Fruit fly (Drosophila melanogaster): ENCODE data around the gene CG12984.

CG12984 gene

dm6 chr3L:21037404-21037803 is 45.9 kb downstream of the CG12984 start (continued):
- no peak for TF ChIP-seq ac (GFP tag; optimal IDR thresholded peaks at IDR 0.05)
- peak; percentile 15 for TF ChIP-seq MESR4 (GFP tag; optimal IDR thresholded peaks at IDR 0.05)
- TF ChIP-seq rib (GFP tag; IDR thresholded peaks at IDR 0.05), result no peak
- TF ChIP-seq pzg (GFP tag; optimal IDR thresholded peaks at IDR 0.05), result no peak
- peak; percentile 53 for TF ChIP-seq CG2875 (GFP tag; optimal IDR thresholded peaks at IDR 0.05)
- TF ChIP-seq gfzf (GFP tag; optimal IDR thresholded peaks at IDR 0.05), result no peak
- TF ChIP-seq CG8089 (GFP tag; optimal IDR thresholded peaks at IDR 0.05), result peak; percentile 47
- peak; percentile 60 for TF ChIP-seq odd (GFP tag; optimal IDR thresholded peaks at IDR 0.05)
- 0 out of 2 replicates have a peak, but pooled peaks have one; percentile 42 for TF ChIP-seq sim (GFP tag; IDR thresholded peaks at IDR 0.05)
- peak; percentile 64; the same call in 1 of the 2 replicates for TF ChIP-seq CG5953 (GFP tag; IDR thresholded peaks at IDR 0.05)
- TF ChIP-seq Six4 (GFP tag; optimal IDR thresholded peaks at IDR 0.05), result peak; percentile 54
- TF ChIP-seq tll (GFP tag; optimal IDR thresholded peaks at IDR 0.05), result no peak
- TF ChIP-seq ftz-f1 (GFP tag; optimal IDR thresholded peaks at IDR 0.05), result no peak
- peak; percentile 52 for TF ChIP-seq tx (GFP tag; optimal IDR thresholded peaks at IDR 0.05)
- peak; percentile 88 for TF ChIP-seq CG8924 (tag; optimal IDR thresholded peaks at IDR 0.05)
- peak; percentile 76; the same call in 2 of the 3 replicates for TF ChIP-seq otp (GFP tag; IDR thresholded peaks at IDR 0.05)
- TF ChIP-seq corto (GFP tag; optimal IDR thresholded peaks at IDR 0.05), result no peak
- TF ChIP-seq CG13123 (GFP tag; optimal IDR thresholded peaks at IDR 0.05), result peak; percentile 50
- TF ChIP-seq Aef1 (GFP tag; IDR thresholded peaks at IDR 0.05), result peak; percentile 68
- peak; percentile 49; the same call in 1 of the 2 replicates for TF ChIP-seq MBD-R2 (GFP tag; IDR thresholded peaks at IDR 0.05)
- TF ChIP-seq NC2β (GFP tag; optimal IDR thresholded peaks at IDR 0.05), result no peak
- TF ChIP-seq ken (GFP tag; IDR thresholded peaks at IDR 0.05), result no peak
- TF ChIP-seq CG4617 (GFP tag; optimal IDR thresholded peaks at IDR 0.05; ENCODE audit: borderline replicate concordance), result peak; percentile 38
- TF ChIP-seq tna (GFP tag; IDR thresholded peaks at IDR 0.05; ENCODE audit: partially characterized antibody), result no peak
- TF ChIP-seq CG14441 (GFP tag; IDR thresholded peaks at IDR 0.05), result peak; percentile 63
- TF ChIP-seq CG10979 (tag; optimal IDR thresholded peaks at IDR 0.05), result peak; percentile 84
- TF ChIP-seq CG2712 (tag; optimal IDR thresholded peaks at IDR 0.05), result peak; percentile 88
- TF ChIP-seq CG18476 (GFP tag; optimal IDR thresholded peaks at IDR 0.05), result peak; percentile 58
- TF ChIP-seq CG13894 (tag; optimal IDR thresholded peaks at IDR 0.05), result peak; percentile 54
- TF ChIP-seq seq (GFP tag; IDR thresholded peaks at IDR 0.05), result peak; percentile 74; the same call in 1 of the 2 replicates
- TF ChIP-seq CG17802 (tag; optimal IDR thresholded peaks at IDR 0.05), result peak; percentile 52
- no peak for TF ChIP-seq gcm2 (GFP tag; optimal IDR thresholded peaks at IDR 0.05)
- TF ChIP-seq Ptx1 (GFP tag; IDR thresholded peaks at IDR 0.05), result peak; percentile 71
- no peak for TF ChIP-seq Hey (tag; optimal IDR thresholded peaks at IDR 0.05)
- peak; percentile 0 for TF ChIP-seq emc (GFP tag; optimal IDR thresholded peaks at IDR 0.05)
- TF ChIP-seq B-H1 (GFP tag; IDR thresholded peaks at IDR 0.05), result peak; percentile 47; the same call in 2 of the 3 replicates
- TF ChIP-seq NC2α (GFP tag; optimal IDR thresholded peaks at IDR 0.05), result no peak
- peak; percentile 51 for TF ChIP-seq CG4854 (GFP tag; optimal IDR thresholded peaks at IDR 0.05)
- TF ChIP-seq CkIIα-i1 (GFP tag; IDR thresholded peaks at IDR 0.05), result no peak
- TF ChIP-seq Lhr (GFP tag; optimal IDR thresholded peaks at IDR 0.05), result peak; percentile 47
- TF ChIP-seq ewg (GFP tag; optimal IDR thresholded peaks at IDR 0.05), result peak; percentile 58
- peak; percentile 46 for TF ChIP-seq CG10274 (GFP tag; optimal IDR thresholded peaks at IDR 0.05)
- TF ChIP-seq CG6272 (GFP tag; IDR thresholded peaks at IDR 0.05), result peak; percentile 37; the same call in 1 of the 2 replicates
- no peak for TF ChIP-seq YL-1 (GFP tag; optimal IDR thresholded peaks at IDR 0.05)
- TF ChIP-seq BtbVII (GFP tag; optimal IDR thresholded peaks at IDR 0.05), result peak; percentile 67
- TF ChIP-seq CG7928 (GFP tag; optimal IDR thresholded peaks at IDR 0.05), result peak; percentile 44
- no peak for TF ChIP-seq CG1792 (GFP tag; optimal IDR thresholded peaks at IDR 0.05)
- TF ChIP-seq grn (GFP tag; optimal IDR thresholded peaks at IDR 0.05), result no peak
- TF ChIP-seq gcm (GFP tag; optimal IDR thresholded peaks at IDR 0.05), result peak; percentile 93
- TF ChIP-seq tio (GFP tag; optimal IDR thresholded peaks at IDR 0.05), result peak; percentile 75
- TF ChIP-seq Nf-YA (GFP tag; IDR thresholded peaks at IDR 0.05), result no peak
